Fruit fly (Drosophila melanogaster) whole organism, embryonic: ENCODE data around the gene CG11436.

Source experiments
- Antp ChIP-seq: fragments of 200-800 bp; sonication (Bioruptor generic); optimal IDR thresholded peaks from 3 replicates; lab custom pipeline; 2016; ENCODE audit warnings: missing biosample characterization, missing genetic modification characterization
- CG10267 ChIP-seq: fragments of 200-800 bp; sonication (Bioruptor generic); optimal IDR thresholded peaks from 2 replicates; lab custom pipeline; 2018; ENCODE audit warnings: missing biosample characterization, mild to moderate bottlenecking, missing genetic modification characterization, moderate library complexity
- CG10979 ChIP-seq: fragments of 200-800 bp; sonication (Bioruptor generic); optimal IDR thresholded peaks from 2 replicates; lab custom pipeline; 2018; ENCODE audit warnings: missing biosample characterization, mild to moderate bottlenecking, missing genetic modification characterization, moderate library complexity
- CG11247 ChIP-seq: fragments of 200-800 bp; sonication (Bioruptor generic); IDR thresholded peaks from 2 replicates; pipeline ENCODE4 v1.3.6; 2022; ENCODE audit warnings: missing biosample characterization, missing genetic modification characterization
- CG1233 ChIP-seq: fragments of 200-800 bp; sonication (Bioruptor generic); optimal IDR thresholded peaks from 4 replicates; lab custom pipeline; 2018; ENCODE audit warnings: missing biosample characterization, mild to moderate bottlenecking, missing genetic modification characterization
- CG13424 ChIP-seq: fragments of 200-800 bp; sonication (Bioruptor generic); optimal IDR thresholded peaks from 2 replicates; lab custom pipeline; 2019; ENCODE audit warnings: missing biosample characterization, mild to moderate bottlenecking, missing genetic modification characterization, moderate library complexity
- CG14667 ChIP-seq: fragments of 200-800 bp; sonication (Bioruptor generic); IDR thresholded peaks from 2 replicates; pipeline ENCODE4 v1.3.6; 2022; ENCODE audit warnings: missing biosample characterization, missing genetic modification characterization
- CG14710 ChIP-seq: fragments of 200-800 bp; sonication (Bioruptor generic); optimal IDR thresholded peaks from 3 replicates; lab custom pipeline; 2019; ENCODE audit warnings: missing biosample characterization, mild to moderate bottlenecking, missing genetic modification characterization, moderate library complexity
- CG1603 ChIP-seq: fragments of 200-800 bp; sonication (Bioruptor generic); optimal IDR thresholded peaks from 2 replicates; lab custom pipeline; 2019; ENCODE audit warnings: missing biosample characterization, mild to moderate bottlenecking, missing genetic modification characterization, moderate library complexity
- CG17328 ChIP-seq: fragments of 200-800 bp; sonication (Bioruptor generic); IDR thresholded peaks from 2 replicates; pipeline ENCODE4 v1.3.6; 2022; ENCODE audit warnings: missing biosample characterization, missing genetic modification characterization
- CG17385 ChIP-seq: fragments of 200-800 bp; sonication (Bioruptor generic); optimal IDR thresholded peaks from 3 replicates; lab custom pipeline; 2018; ENCODE audit warnings: missing biosample characterization, mild to moderate bottlenecking, missing genetic modification characterization
- CG2678 ChIP-seq: fragments of 200-800 bp; sonication (Bioruptor generic); optimal IDR thresholded peaks from 3 replicates; lab custom pipeline; 2019; ENCODE audit warnings: missing biosample characterization, mild to moderate bottlenecking, missing genetic modification characterization, moderate library complexity
- CG3281 ChIP-seq: fragments of 200-800 bp; sonication (Bioruptor generic); optimal IDR thresholded peaks from 3 replicates; lab custom pipeline; 2017; ENCODE audit warnings: missing biosample characterization, mild to moderate bottlenecking, missing genetic modification characterization
- CG4404 ChIP-seq: fragments of 200-800 bp; sonication (Bioruptor generic); IDR thresholded peaks from 2 replicates; pipeline ENCODE4 v1.3.6; 2022; ENCODE audit warnings: missing biosample characterization, missing genetic modification characterization
- CG4730 ChIP-seq: fragments of 200-800 bp; sonication (Bioruptor generic); IDR thresholded peaks from 2 replicates; pipeline ENCODE4 v1.3.6; 2022; ENCODE audit warnings: missing biosample characterization, missing genetic modification characterization
- CG8388 ChIP-seq: fragments of 200-800 bp; sonication (Bioruptor generic); optimal IDR thresholded peaks from 2 replicates; lab custom pipeline; 2019; ENCODE audit warnings: missing biosample characterization, mild to moderate bottlenecking, missing genetic modification characterization, moderate library complexity
- CG8478 ChIP-seq: fragments of >200 bp; optimal IDR thresholded peaks from 2 replicates; lab custom pipeline; 2018
- CG9817 ChIP-seq: fragments of 200-800 bp; sonication (Bioruptor generic); optimal IDR thresholded peaks from 2 replicates; lab custom pipeline; 2018; ENCODE audit warnings: missing biosample characterization, mild to moderate bottlenecking, missing genetic modification characterization, moderate library complexity
- Dad ChIP-seq: fragments of 200-800 bp; sonication (Bioruptor generic); optimal IDR thresholded peaks from 3 replicates; lab custom pipeline; 2016; ENCODE audit warnings: missing biosample characterization, missing genetic modification characterization
- Dek ChIP-seq: fragments of 200-800 bp; sonication (Bioruptor generic); optimal IDR thresholded peaks from 3 replicates; lab custom pipeline; 2019; ENCODE audit warnings: missing biosample characterization, mild to moderate bottlenecking, missing genetic modification characterization, moderate library complexity
- Ets65A ChIP-seq: fragments of 200-800 bp; sonication (Bioruptor generic); peaks from one replicate; lab custom pipeline; 2016; ENCODE audit warnings: missing biosample characterization, missing genetic modification characterization
- H2.0 ChIP-seq: fragments of 200-800 bp; sonication (Bioruptor generic); IDR thresholded peaks from 2 replicates; pipeline ENCODE4 v1.3.6; 2022; ENCODE audit warnings: missing biosample characterization, missing genetic modification characterization
- Hmr ChIP-seq: fragments of 200-800 bp; sonication (Bioruptor generic); optimal IDR thresholded peaks from 3 replicates; lab custom pipeline; 2017; ENCODE audit warnings: mild to moderate bottlenecking, missing biosample characterization, missing genetic modification reagents, missing genetic modification characterization
- Hsf ChIP-seq: fragments of 200-800 bp; sonication (Bioruptor generic); optimal IDR thresholded peaks from 3 replicates; lab custom pipeline; 2016; ENCODE audit warnings: missing biosample characterization, missing genetic modification characterization
- Jarid2 ChIP-seq: fragments of 200-800 bp; sonication (Bioruptor generic); optimal IDR thresholded peaks from 3 replicates; lab custom pipeline; 2017; ENCODE audit warnings: mild to moderate bottlenecking, missing biosample characterization, missing genetic modification reagents, missing genetic modification characterization
- MTF-1 ChIP-seq: fragments of 200-800 bp; sonication (Bioruptor generic); optimal IDR thresholded peaks from 2 replicates; lab custom pipeline; 2018; ENCODE audit warnings: missing biosample characterization, mild to moderate bottlenecking, missing genetic modification characterization, borderline replicate concordance
- Med ChIP-seq: fragments of 200-800 bp; sonication (Bioruptor generic); peaks from one replicate; lab custom pipeline; 2016; ENCODE audit warnings: missing biosample characterization, missing genetic modification characterization, mild to moderate bottlenecking, inconsistent platforms, moderate library complexity
- Oli ChIP-seq: fragments of 200-800 bp; sonication (Bioruptor generic); optimal IDR thresholded peaks from 2 replicates; lab custom pipeline; 2018; ENCODE audit warnings: missing biosample characterization, mild to moderate bottlenecking, missing genetic modification characterization, moderate library complexity
- PHDP ChIP-seq: fragments of 200-800 bp; sonication (Bioruptor generic); optimal IDR thresholded peaks from 3 replicates; lab custom pipeline; 2018; ENCODE audit warnings: missing biosample characterization, mild to moderate bottlenecking, missing genetic modification characterization, moderate library complexity
- Pdp1 ChIP-seq, 2 experiments: fragments of 200-800 bp; sonication (Bioruptor generic); optimal IDR thresholded peaks; 3 replicates each; lab custom pipeline; 2016; ENCODE audit warnings: missing biosample characterization in 2 of 2, missing genetic modification characterization in 2 of 2, mild to moderate bottlenecking in 1 of 2, moderate library complexity in 1 of 2
- Poxn ChIP-seq: fragments of 200-800 bp; sonication (Bioruptor generic); IDR thresholded peaks from 2 replicates; pipeline ENCODE4 v1.3.6; 2022; ENCODE audit warnings: missing biosample characterization, missing genetic modification characterization
- Ptx1 ChIP-seq: fragments of 200-800 bp; sonication (Bioruptor generic); IDR thresholded peaks from 2 replicates; pipeline ENCODE4 v1.3.6; 2022; ENCODE audit warnings: missing biosample characterization, missing genetic modification characterization
- Ssrp ChIP-seq: fragments of 200-800 bp; sonication (Bioruptor generic); optimal IDR thresholded peaks from 2 replicates; lab custom pipeline; 2018; ENCODE audit warnings: missing biosample characterization, mild to moderate bottlenecking, missing genetic modification characterization, moderate library complexity
- Xbp1 ChIP-seq: fragments of 200-800 bp; sonication (Bioruptor generic); optimal IDR thresholded peaks from 3 replicates; lab custom pipeline; 2016; ENCODE audit warnings: missing biosample characterization, mild to moderate bottlenecking, missing genetic modification characterization
- cas ChIP-seq: fragments of 200-800 bp; sonication (Bioruptor generic); IDR thresholded peaks from 2 replicates; pipeline ENCODE4 v1.3.6; 2022; ENCODE audit warnings: missing biosample characterization, missing genetic modification characterization
- chif ChIP-seq, 2 experiments: fragments of 200-800 bp; sonication (Bioruptor generic); optimal IDR thresholded peaks; 3 replicates each; lab custom pipeline; 2016; ENCODE audit warnings: missing biosample characterization in 2 of 2, missing genetic modification characterization in 2 of 2
- chn ChIP-seq: fragments of 200-800 bp; sonication (Bioruptor generic); optimal IDR thresholded peaks from 2 replicates; lab custom pipeline; 2016; ENCODE audit warnings: missing biosample characterization, missing genetic modification characterization
- ci ChIP-seq: fragments of 200-800 bp; sonication (Bioruptor generic); IDR thresholded peaks from 3 replicates; pipeline ENCODE4 v1.3.6; 2022; ENCODE audit warnings: missing biosample characterization, missing genetic modification characterization
- crc ChIP-seq: fragments of 200-800 bp; sonication (Bioruptor generic); optimal IDR thresholded peaks from 2 replicates; lab custom pipeline; 2016; ENCODE audit warnings: missing biosample characterization, missing genetic modification characterization
- croc ChIP-seq: fragments of 200-800 bp; sonication (Bioruptor generic); conservative IDR thresholded peaks from 3 replicates; pipeline ENCODE4 v1.3.6; 2022; ENCODE audit warnings: missing biosample characterization, missing genetic modification characterization
- gcm ChIP-seq: fragments of 200-800 bp; sonication (Bioruptor generic); optimal IDR thresholded peaks from 2 replicates; lab custom pipeline; 2019; ENCODE audit warnings: missing biosample characterization, mild to moderate bottlenecking, missing genetic modification characterization, moderate library complexity
- hbn ChIP-seq: fragments of 200-800 bp; sonication (Bioruptor generic); IDR thresholded peaks from 2 replicates; pipeline ENCODE4 v1.3.6; 2022; ENCODE audit warnings: missing biosample characterization, missing genetic modification characterization; ENCODE audit not compliant: partially characterized antibody
- phol ChIP-seq: fragments of 200-800 bp; sonication (Bioruptor generic); optimal IDR thresholded peaks from 3 replicates; lab custom pipeline; 2018; ENCODE audit warnings: missing biosample characterization, mild to moderate bottlenecking, missing genetic modification characterization, moderate library complexity
- pzg ChIP-seq: fragments of 200-800 bp; sonication (Bioruptor generic); optimal IDR thresholded peaks from 3 replicates; lab custom pipeline; 2018; ENCODE audit warnings: missing biosample characterization, mild to moderate bottlenecking, missing genetic modification characterization, moderate library complexity
- sim ChIP-seq: fragments of 200-800 bp; sonication (Bioruptor generic); IDR thresholded peaks from 2 replicates; pipeline ENCODE4 v1.3.6; 2022; ENCODE audit warnings: missing biosample characterization, missing genetic modification characterization
- sisA ChIP-seq: fragments of 200-800 bp; sonication (Bioruptor generic); IDR thresholded peaks from 2 replicates; pipeline ENCODE4 v1.3.6; 2022; ENCODE audit warnings: missing biosample characterization, missing genetic modification characterization
- sqz ChIP-seq: fragments of 200-800 bp; sonication (Bioruptor generic); optimal IDR thresholded peaks from 3 replicates; lab custom pipeline; 2018; ENCODE audit warnings: missing biosample characterization, mild to moderate bottlenecking, missing genetic modification characterization
- tin ChIP-seq: fragments of 200-800 bp; sonication (Bioruptor generic); optimal IDR thresholded peaks from 3 replicates; lab custom pipeline; 2016; ENCODE audit warnings: missing biosample characterization, missing genetic modification characterization
- tio ChIP-seq: fragments of 200-800 bp; sonication (Bioruptor generic); optimal IDR thresholded peaks from 2 replicates; lab custom pipeline; 2017; ENCODE audit warnings: missing biosample characterization, missing genetic modification characterization, inconsistent platforms
- zen ChIP-seq: fragments of 200-800 bp; sonication (Bioruptor generic); optimal IDR thresholded peaks from 3 replicates; lab custom pipeline; 2018; ENCODE audit warnings: missing biosample characterization, mild to moderate bottlenecking, missing genetic modification characterization, moderate library complexity

The CG11436 gene

dm6 chrX:4505318-4505717, 46.4 kb downstream of the CG11436 start (continued):
- peak; percentile 5 for TF ChIP-seq CG14710
- TF ChIP-seq Dad (GFP tag; lab: Kevin White, UChicago), result no peak
- TF ChIP-seq chif (GFP tag; optimal IDR thresholded peaks at IDR 0.05; lab: Kevin White, UChicago), result peak in 1 of 2 experiments; percentile 50
- no peak for TF ChIP-seq crc (GFP tag; lab: Kevin White, UChicago)
- no peak for TF ChIP-seq CG14667 (GFP tag; lab: Robert Waterston, UW)
- TF ChIP-seq Dek, result no peak
- TF ChIP-seq CG9817, result peak; percentile 2
- TF ChIP-seq CG3281 (GFP tag; lab: Kevin White, UChicago), result no peak
- peak; percentile 37 for TF ChIP-seq CG8388 (GFP tag; lab: Kevin White, UChicago)
- TF ChIP-seq CG17328 (GFP tag; lab: Robert Waterston, UW), result peak; percentile 43; the same call in 1 of the 2 replicates
- 0 out of 3 replicates have a peak, but pooled peaks have one; percentile 33 for TF ChIP-seq ci (GFP tag; lab: Robert Waterston, UW)
- TF ChIP-seq Jarid2 (GFP tag; lab: Kevin White, UChicago), result no peak
- no peak for TF ChIP-seq Antp (GFP tag; lab: Kevin White, UChicago)
- peak; percentile 10 for TF ChIP-seq CG10267 (tag; lab: Kevin White, UChicago)
- peak; percentile 13 for TF ChIP-seq Ssrp (tag; lab: Kevin White, UChicago)
- peak; percentile 25; the same call in 1 of the 2 replicates for TF ChIP-seq sisA (GFP tag; lab: Robert Waterston, UW)
- TF ChIP-seq Ets65A (GFP tag; lab: Kevin White, UChicago), result peak; percentile 9
- no peak for TF ChIP-seq sim (GFP tag; lab: Robert Waterston, UW)
- peak; percentile 18 for TF ChIP-seq CG13424 (tag; lab: Kevin White, UChicago)
- TF ChIP-seq Xbp1 (GFP tag; lab: Kevin White, UChicago), result peak; percentile 37
- no peak for TF ChIP-seq H2.0 (GFP tag; lab: Robert Waterston, UW)
- peak; percentile 5 for TF ChIP-seq PHDP
- TF ChIP-seq CG10979 (tag; lab: Kevin White, UChicago), result peak; percentile 36
- TF ChIP-seq Poxn (GFP tag; lab: Robert Waterston, UW), result no peak
- TF ChIP-seq zen, result peak; percentile 24
- TF ChIP-seq Hmr, result peak; percentile 18
- peak; percentile 19 for TF ChIP-seq Hsf
- peak; percentile 14 for TF ChIP-seq Oli (tag; lab: Kevin White, UChicago)
- no peak for TF ChIP-seq croc
- TF ChIP-seq pzg (GFP tag; lab: Kevin White, UChicago), result no peak
- TF ChIP-seq Pdp1 (GFP tag; optimal IDR thresholded peaks at IDR 0.05; lab: Kevin White, UChicago), result peak; percentile 5 to 26
- no peak for TF ChIP-seq CG8478 (lab: Kevin White, UChicago)
- TF ChIP-seq Med, result peak; percentile 72
- TF ChIP-seq CG1603, result peak; percentile 35
- peak; percentile 11 for TF ChIP-seq gcm (GFP tag; lab: Kevin White, UChicago)
- peak; percentile 11 for TF ChIP-seq CG17385 (GFP tag; lab: Kevin White, UChicago)
- TF ChIP-seq chn (GFP tag; lab: Kevin White, UChicago), result no peak
- 0 out of 2 replicates have a peak, but pooled peaks have one; percentile 17 for TF ChIP-seq Ptx1 (GFP tag; lab: Robert Waterston, UW)
- no peak for TF ChIP-seq MTF-1
- TF ChIP-seq CG2678, result peak; percentile 35
- TF ChIP-seq cas, result no peak
- TF ChIP-seq sqz, result no peak
- 0 out of 2 replicates have a peak, but pooled peaks have one; percentile 9 for TF ChIP-seq CG4730 (GFP tag; lab: Robert Waterston, UW)
- no peak for TF ChIP-seq CG11247 (GFP tag; lab: Robert Waterston, UW)
- TF ChIP-seq phol (tag; lab: Kevin White, UChicago), result peak; percentile 11
- peak; percentile 12 for TF ChIP-seq tin (GFP tag; lab: Kevin White, UChicago)
- TF ChIP-seq hbn (GFP tag; lab: Robert Waterston, UW), result no peak
- peak; percentile 24 for TF ChIP-seq CG1233 (GFP tag; lab: Kevin White, UChicago)
- TF ChIP-seq tio (GFP tag; lab: Kevin White, UChicago), result peak; percentile 15
- TF ChIP-seq CG4404 (GFP tag; lab: Robert Waterston, UW), result peak; percentile 39
